Fruit fly (Drosophila melanogaster) whole organism, embryonic: ENCODE measurements around the gene Rab18.

Experiments
- Awh ChIP-seq: fragments of 200-800 bp; sonication (Bioruptor generic); IDR thresholded peaks from 2 replicates; pipeline ENCODE4, ENCODE4 v1.3.6; 2022; ENCODE audit warnings: missing biosample characterization, missing genetic modification characterization
- CG10209 ChIP-seq: fragments of 200-800 bp; sonication (Bioruptor generic); optimal IDR thresholded peaks from 3 replicates; lab custom pipeline; 2017; ENCODE audit warnings: missing biosample characterization, mild to moderate bottlenecking, missing genetic modification characterization, missing genetic modification reagents
- CG14050 ChIP-seq: fragments of 200-800 bp; sonication (Bioruptor generic); IDR thresholded peaks from 3 replicates; pipeline ENCODE4 v1.3.6; 2022; ENCODE audit warnings: missing biosample characterization, missing genetic modification characterization
- CG15073 ChIP-seq: fragments of 200-800 bp; sonication (Bioruptor generic); optimal IDR thresholded peaks from 2 replicates; lab custom pipeline; 2016; ENCODE audit warnings: missing biosample characterization, missing genetic modification characterization
- CG1602 ChIP-seq: fragments of 200-800 bp; sonication (Bioruptor generic); optimal IDR thresholded peaks from 3 replicates; lab custom pipeline; 2016; ENCODE audit warnings: missing biosample characterization, missing genetic modification characterization
- CG17328 ChIP-seq: fragments of 200-800 bp; sonication (Bioruptor generic); IDR thresholded peaks from 2 replicates; pipeline ENCODE4 v1.3.6; 2022; ENCODE audit warnings: missing biosample characterization, missing genetic modification characterization
- CG17361 ChIP-seq: fragments of 200-800 bp; sonication (Bioruptor generic); IDR thresholded peaks from 3 replicates; pipeline ENCODE4 v1.3.6; 2022; ENCODE audit warnings: missing biosample characterization, missing genetic modification characterization
- CG18764 ChIP-seq: fragments of 200-800 bp; sonication (Bioruptor generic); optimal IDR thresholded peaks from 3 replicates; lab custom pipeline; 2016; ENCODE audit warnings: missing biosample characterization, missing genetic modification characterization
- CG2199 ChIP-seq: fragments of 200-800 bp; sonication (Bioruptor generic); IDR thresholded peaks from 3 replicates; pipeline ENCODE4 v1.3.6; 2022; ENCODE audit warnings: missing biosample characterization, missing genetic modification characterization
- CG2712 ChIP-seq: fragments of 200-800 bp; optimal IDR thresholded peaks from 3 replicates; lab custom pipeline; 2019; ENCODE audit warnings: missing biosample characterization, mild to moderate bottlenecking, missing genetic modification characterization, moderate library complexity
- CG31441 ChIP-seq: fragments of 200-800 bp; sonication (Bioruptor generic); IDR thresholded peaks from 2 replicates; pipeline ENCODE4 v1.3.6; 2022; ENCODE audit warnings: missing biosample characterization, missing genetic modification characterization
- CG32767 ChIP-seq: fragments of 200-800 bp; sonication (Bioruptor generic); IDR thresholded peaks from 2 replicates; pipeline ENCODE4 v1.3.6; 2022; ENCODE audit warnings: missing biosample characterization, missing genetic modification characterization
- CG34224 ChIP-seq: fragments of 200-800 bp; sonication (Bioruptor generic); IDR thresholded peaks from 3 replicates; pipeline ENCODE4 v1.3.6; 2022; ENCODE audit warnings: missing biosample characterization, missing genetic modification characterization; ENCODE audit not compliant: partially characterized antibody
- CG4282 ChIP-seq: fragments of 200-800 bp; sonication (Bioruptor generic); optimal IDR thresholded peaks from 2 replicates; lab custom pipeline; 2016; ENCODE audit warnings: missing biosample characterization, missing genetic modification characterization
- CG6654 ChIP-seq: fragments of 200-800 bp; sonication (Bioruptor generic); optimal IDR thresholded peaks from 2 replicates; lab custom pipeline; 2017; ENCODE audit warnings: missing biosample characterization, mild to moderate bottlenecking, missing genetic modification characterization
- CG6813 ChIP-seq: fragments of 200-800 bp; sonication (Bioruptor generic); optimal IDR thresholded peaks from 2 replicates; lab custom pipeline; 2017; ENCODE audit warnings: missing biosample characterization, missing genetic modification characterization, mild to moderate bottlenecking, moderate library complexity, missing genetic modification reagents
- CG6854 ChIP-seq: fragments of 200-800 bp; sonication (Bioruptor generic); optimal IDR thresholded peaks from 3 replicates; lab custom pipeline; 2017; ENCODE audit warnings: missing biosample characterization, mild to moderate bottlenecking, missing genetic modification characterization
- CG8924 ChIP-seq: fragments of 200-800 bp; optimal IDR thresholded peaks from 3 replicates; lab custom pipeline; 2019; ENCODE audit warnings: missing biosample characterization, mild to moderate bottlenecking, missing genetic modification characterization, moderate library complexity
- D ChIP-seq, 2 experiments: fragments of 200-800 bp in 1 of 2; fragments of >200 bp in 1 of 2; sonication (Bioruptor generic) in 1 of 2; optimal IDR thresholded peaks; 2 replicates in 1 of 2; 3 replicates in 1 of 2; lab custom pipeline; 2017; ENCODE audit warnings: mild to moderate bottlenecking in 1 of 2, missing biosample characterization in 1 of 2, missing genetic modification characterization in 1 of 2, missing genetic modification reagents in 1 of 2
- Doc3 ChIP-seq: fragments of 200-800 bp; sonication (Bioruptor generic); IDR thresholded peaks from 3 replicates; pipeline ENCODE4 v1.3.6; 2022; ENCODE audit warnings: missing biosample characterization, missing genetic modification characterization; ENCODE audit not compliant: partially characterized antibody
- E2f1 ChIP-seq: fragments of 200-800 bp; sonication (Bioruptor generic); IDR thresholded peaks from 2 replicates; pipeline ENCODE4 v1.3.6; 2022; ENCODE audit warnings: missing biosample characterization, missing genetic modification characterization
- Ets97D ChIP-seq: fragments of 200-800 bp; sonication (Bioruptor generic); optimal IDR thresholded peaks from 3 replicates; lab custom pipeline; 2016; ENCODE audit warnings: missing biosample characterization, missing genetic modification characterization
- Hr3 ChIP-seq: fragments of 200-800 bp; sonication (Bioruptor generic); optimal IDR thresholded peaks from 3 replicates; lab custom pipeline; 2016; ENCODE audit warnings: missing biosample characterization, missing genetic modification characterization
- Lim3 ChIP-seq: fragments of 200-800 bp; sonication (Bioruptor generic); IDR thresholded peaks from 2 replicates; pipeline ENCODE4 v1.3.6; 2022; ENCODE audit warnings: missing biosample characterization, missing genetic modification characterization
- MESR4 ChIP-seq: fragments of 200-800 bp; sonication (Bioruptor generic); optimal IDR thresholded peaks from 2 replicates; lab custom pipeline; 2018; ENCODE audit warnings: missing biosample characterization, mild to moderate bottlenecking, missing genetic modification characterization, moderate library complexity
- Max ChIP-seq: fragments of 200-800 bp; sonication (Bioruptor generic); optimal IDR thresholded peaks from 2 replicates; lab custom pipeline; 2016; ENCODE audit warnings: missing biosample characterization, mild to moderate bottlenecking, missing genetic modification characterization
- Nf-YB ChIP-seq: fragments of 200-800 bp; sonication (Bioruptor generic); optimal IDR thresholded peaks from 3 replicates; lab custom pipeline; 2019; ENCODE audit warnings: missing biosample characterization, mild to moderate bottlenecking, missing genetic modification characterization, moderate library complexity
- Sry-δ ChIP-seq: fragments of 200-800 bp; sonication (Bioruptor generic); optimal IDR thresholded peaks from 2 replicates; lab custom pipeline; 2016; ENCODE audit warnings: missing biosample characterization, missing genetic modification characterization
- Ssrp ChIP-seq: fragments of 200-800 bp; sonication (Bioruptor generic); optimal IDR thresholded peaks from 2 replicates; lab custom pipeline; 2018; ENCODE audit warnings: missing biosample characterization, mild to moderate bottlenecking, missing genetic modification characterization, moderate library complexity
- YL-1 ChIP-seq: fragments of 200-800 bp; sonication (Bioruptor generic); optimal IDR thresholded peaks from 3 replicates; lab custom pipeline; 2017; ENCODE audit warnings: missing biosample characterization, mild to moderate bottlenecking, missing genetic modification characterization
- bigmax ChIP-seq: fragments of 200-800 bp; sonication (Bioruptor generic); optimal IDR thresholded peaks from 2 replicates; lab custom pipeline; 2018; ENCODE audit warnings: missing biosample characterization, mild to moderate bottlenecking, missing genetic modification characterization
- br ChIP-seq: fragments of >200 bp; optimal IDR thresholded peaks from 2 replicates; lab custom pipeline; 2017
- eyg ChIP-seq: fragments of 200-800 bp; sonication (Bioruptor generic); optimal IDR thresholded peaks from 3 replicates; lab custom pipeline; 2016; ENCODE audit warnings: missing biosample characterization, missing genetic modification characterization
- fd3F ChIP-seq: fragments of 200-800 bp; sonication (Bioruptor generic); optimal IDR thresholded peaks from 2 replicates; lab custom pipeline; 2018; ENCODE audit warnings: missing biosample characterization, mild to moderate bottlenecking, missing genetic modification characterization, moderate library complexity
- fru ChIP-seq: fragments of >200 bp; optimal IDR thresholded peaks from 2 replicates; lab custom pipeline; 2017
- fu2 ChIP-seq: fragments of 200-800 bp; sonication (Bioruptor generic); optimal IDR thresholded peaks from 2 replicates; lab custom pipeline; 2016; ENCODE audit warnings: missing biosample characterization, missing genetic modification characterization
- ken ChIP-seq: fragments of 200-800 bp; sonication (Bioruptor generic); IDR thresholded peaks from 3 replicates; pipeline ENCODE4 v1.3.6; 2022; ENCODE audit warnings: missing biosample characterization, missing genetic modification characterization
- lab ChIP-seq: fragments of 200-800 bp; sonication (Bioruptor generic); optimal IDR thresholded peaks from 3 replicates; lab custom pipeline; 2017; ENCODE audit warnings: missing biosample characterization, missing genetic modification characterization, mild to moderate bottlenecking, moderate library complexity, missing genetic modification reagents
- phol ChIP-seq: fragments of 200-800 bp; sonication (Bioruptor generic); optimal IDR thresholded peaks from 3 replicates; lab custom pipeline; 2018; ENCODE audit warnings: missing biosample characterization, mild to moderate bottlenecking, missing genetic modification characterization, moderate library complexity
- pum ChIP-seq: fragments of 200-800 bp; sonication (Bioruptor generic); optimal IDR thresholded peaks from 2 replicates; lab custom pipeline; 2016; ENCODE audit warnings: missing biosample characterization, missing genetic modification characterization
- schlank ChIP-seq: fragments of 200-800 bp; sonication (Bioruptor generic); optimal IDR thresholded peaks from 2 replicates; lab custom pipeline; 2018; ENCODE audit warnings: missing biosample characterization, mild to moderate bottlenecking, missing genetic modification characterization
- sima ChIP-seq: fragments of 200-800 bp; sonication (Bioruptor generic); optimal IDR thresholded peaks from 2 replicates; lab custom pipeline; 2016; ENCODE audit warnings: missing biosample characterization, missing genetic modification characterization
- slou ChIP-seq: fragments of 200-800 bp; sonication (Bioruptor generic); optimal IDR thresholded peaks from 3 replicates; lab custom pipeline; 2016; ENCODE audit warnings: missing biosample characterization, missing genetic modification characterization
- ssp ChIP-seq: fragments of 200-800 bp; sonication (Bioruptor generic); IDR thresholded peaks from 2 replicates; pipeline ENCODE4 v1.3.6; 2022; ENCODE audit warnings: missing biosample characterization, missing genetic modification characterization
- stwl ChIP-seq: fragments of 200-800 bp; sonication (Bioruptor generic); optimal IDR thresholded peaks from 3 replicates; lab custom pipeline; 2018; ENCODE audit warnings: missing biosample characterization, mild to moderate bottlenecking, missing genetic modification characterization, moderate library complexity
- sug ChIP-seq: fragments of 200-800 bp; optimal IDR thresholded peaks from 2 replicates; lab custom pipeline; 2019; ENCODE audit warnings: missing biosample characterization, mild to moderate bottlenecking, missing genetic modification characterization, moderate library complexity
- tgo ChIP-seq: fragments of 200-800 bp; sonication (Bioruptor generic); IDR thresholded peaks from 3 replicates; pipeline ENCODE4 v1.3.6; 2022; ENCODE audit warnings: missing biosample characterization, missing genetic modification characterization
- ttk ChIP-seq: fragments of 200-800 bp; sonication (Bioruptor generic); IDR thresholded peaks from 2 replicates; pipeline ENCODE4 v2.1.2; 2022; ENCODE audit warnings: missing biosample characterization, missing genetic modification characterization
- zf30C ChIP-seq: fragments of 200-800 bp; sonication (Bioruptor generic); optimal IDR thresholded peaks from 3 replicates; lab custom pipeline; 2018; ENCODE audit warnings: missing biosample characterization, mild to moderate bottlenecking, missing genetic modification characterization

Rab18 gene

dm6 chrX:5672243-5673051, 835 bp upstream of the Rab18 start, which contains the start of gene RpL35 (continued):
- TF ChIP-seq CG17361 (GFP tag; lab: Robert Waterston, UW): no peak
- 0 out of 3 replicates have a peak, but pooled peaks have one; percentile 40 for TF ChIP-seq Doc3 (GFP tag; lab: Robert Waterston, UW)
- no peak for TF ChIP-seq CG15073 (GFP tag; lab: Kevin White, UChicago)
- peak; percentile 77 for TF ChIP-seq bigmax (GFP tag; lab: Kevin White, UChicago)
- no peak for TF ChIP-seq tgo (GFP tag; lab: Robert Waterston, UW)
- peak; percentile 52 for TF ChIP-seq CG6854 (GFP tag; lab: Kevin White, UChicago)
- peak; percentile 23 for TF ChIP-seq fu2
- TF ChIP-seq fd3F (GFP tag; lab: Kevin White, UChicago): no peak
- peak; percentile 6 for TF ChIP-seq CG10209 (GFP tag; lab: Kevin White, UChicago)
- TF ChIP-seq D (optimal IDR thresholded peaks at IDR 0.05; lab: Kevin White, UChicago): peak; percentile 53
- TF ChIP-seq D (GFP tag; optimal IDR thresholded peaks at IDR 0.05; lab: Kevin White, UChicago): peak; percentile 12
- peak; percentile 20 for TF ChIP-seq pum
- TF ChIP-seq ken (GFP tag; lab: Robert Waterston, UW): no peak; the same call in 2 of the 3 replicates
- no peak for TF ChIP-seq fru (lab: Kevin White, UChicago)
- no peak for TF ChIP-seq CG6654
- 0 out of 2 replicates have a peak, but pooled peaks have one; percentile 13 for TF ChIP-seq Awh
- peak; percentile 27 for TF ChIP-seq CG2712
- no peak for TF ChIP-seq CG2199
- TF ChIP-seq CG4282 (GFP tag; lab: Kevin White, UChicago): peak; percentile 29
- TF ChIP-seq eyg (GFP tag; lab: Kevin White, UChicago): peak; percentile 30
- no peak for TF ChIP-seq Hr3
- no peak for TF ChIP-seq zf30C (GFP tag; lab: Kevin White, UChicago)
- peak; percentile 15; the same call in 1 of the 2 replicates for TF ChIP-seq CG31441 (GFP tag; lab: Robert Waterston, UW)
- no peak for TF ChIP-seq CG34224 (GFP tag; lab: Robert Waterston, UW)
- TF ChIP-seq CG8924 (tag; lab: Kevin White, UChicago): peak; percentile 5
- peak; percentile 81 for TF ChIP-seq Max (GFP tag; lab: Kevin White, UChicago)
- TF ChIP-seq CG14050 (GFP tag; lab: Robert Waterston, UW): no peak
- peak; percentile 58 for TF ChIP-seq schlank (tag; lab: Kevin White, UChicago)
- TF ChIP-seq Ssrp (tag; lab: Kevin White, UChicago): no peak
- peak; percentile 93 for TF ChIP-seq MESR4 (GFP tag; lab: Kevin White, UChicago)
- TF ChIP-seq Lim3 (GFP tag; lab: Robert Waterston, UW): no peak
- TF ChIP-seq CG17328 (GFP tag; lab: Robert Waterston, UW): no peak
- TF ChIP-seq phol (tag; lab: Kevin White, UChicago): peak; percentile 57
- peak; percentile 45 for TF ChIP-seq CG6813
- no peak for TF ChIP-seq slou (GFP tag; lab: Kevin White, UChicago)
- peak; percentile 87 for TF ChIP-seq Sry-δ (GFP tag; lab: Kevin White, UChicago)
- TF ChIP-seq CG1602 (GFP tag; lab: Kevin White, UChicago): no peak
- 0 out of 2 replicates have a peak, but pooled peaks have one; percentile 35 for TF ChIP-seq ttk (GFP tag; lab: Robert Waterston, UW)
- TF ChIP-seq CG32767 (GFP tag; lab: Robert Waterston, UW): no peak
- TF ChIP-seq Nf-YB (GFP tag; lab: Kevin White, UChicago): peak; percentile 6
- TF ChIP-seq lab (GFP tag; lab: Kevin White, UChicago): peak; percentile 79
- TF ChIP-seq YL-1 (GFP tag; lab: Kevin White, UChicago): peak; percentile 91
- no peak for TF ChIP-seq sima (GFP tag; lab: Kevin White, UChicago)
- TF ChIP-seq Ets97D: peak; percentile 95
- no peak for TF ChIP-seq stwl (tag; lab: Kevin White, UChicago)
- TF ChIP-seq sug (tag; lab: Kevin White, UChicago): peak; percentile 55
- TF ChIP-seq br: no peak
- TF ChIP-seq E2f1 (GFP tag; lab: Robert Waterston, UW): 0 out of 2 replicates have a peak, but pooled peaks have one; percentile 22
- TF ChIP-seq CG18764 (GFP tag; lab: Kevin White, UChicago): no peak
- TF ChIP-seq ssp: no peak
